Fruit fly (Drosophila melanogaster) whole organism, embryonic: ENCODE results near the gene Ndae1.

Source experiments
- Ada2b ChIP-seq: fragments of 200-800 bp; sonication (Bioruptor generic); IDR thresholded peaks from 2 replicates; pipeline ENCODE4 v1.3.6; 2022; ENCODE audit warnings: missing biosample characterization, missing genetic modification characterization
- BEAF-32 ChIP-seq: fragments of 200-800 bp; sonication (Bioruptor generic); optimal IDR thresholded peaks from 3 replicates; lab custom pipeline; 2017; ENCODE audit warnings: missing biosample characterization, missing genetic modification characterization, mild to moderate bottlenecking, moderate library complexity, missing genetic modification reagents
- BtbVII ChIP-seq: fragments of 200-800 bp; sonication (Bioruptor generic); optimal IDR thresholded peaks from 3 replicates; lab custom pipeline; 2017; ENCODE audit warnings: missing biosample characterization, mild to moderate bottlenecking, missing genetic modification characterization
- CG11398 ChIP-seq: fragments of 200-800 bp; sonication (Bioruptor generic); optimal IDR thresholded peaks from 2 replicates; lab custom pipeline; 2016; ENCODE audit warnings: missing biosample characterization, missing genetic modification characterization
- CG11723 ChIP-seq: fragments of 200-800 bp; sonication (Bioruptor generic); optimal IDR thresholded peaks from 2 replicates; lab custom pipeline; 2017; ENCODE audit warnings: missing biosample characterization, mild to moderate bottlenecking, missing genetic modification characterization
- CG13624 ChIP-seq: fragments of 200-800 bp; sonication (Bioruptor generic); optimal IDR thresholded peaks from 2 replicates; lab custom pipeline; 2016; ENCODE audit warnings: missing biosample characterization, missing genetic modification characterization
- CG13894 ChIP-seq: fragments of 200-800 bp; sonication (Bioruptor generic); optimal IDR thresholded peaks from 3 replicates; lab custom pipeline; 2018; ENCODE audit warnings: missing biosample characterization, mild to moderate bottlenecking, missing genetic modification characterization, moderate library complexity
- CG14860 ChIP-seq: fragments of 200-800 bp; sonication (Bioruptor generic); IDR thresholded peaks from 3 replicates; pipeline ENCODE4 v1.3.6; 2022; ENCODE audit warnings: missing biosample characterization, missing genetic modification characterization; ENCODE audit not compliant: partially characterized antibody
- CG14965 ChIP-seq: fragments of 200-800 bp; sonication (Bioruptor generic); optimal IDR thresholded peaks from 2 replicates; lab custom pipeline; 2016; ENCODE audit warnings: missing biosample characterization, missing genetic modification characterization, borderline replicate concordance
- CG15269 ChIP-seq: fragments of 200-800 bp; sonication (Bioruptor generic); optimal IDR thresholded peaks from 2 replicates; lab custom pipeline; 2018; ENCODE audit warnings: missing biosample characterization, mild to moderate bottlenecking, missing genetic modification characterization, moderate library complexity
- CG16863 ChIP-seq: fragments of 200-800 bp; sonication (Bioruptor generic); optimal IDR thresholded peaks from 3 replicates; lab custom pipeline; 2016; ENCODE audit warnings: missing biosample characterization, missing genetic modification characterization
- CG17912 ChIP-seq: fragments of 200-800 bp; sonication (Bioruptor generic); optimal IDR thresholded peaks from 2 replicates; lab custom pipeline; 2018; ENCODE audit warnings: missing biosample characterization, mild to moderate bottlenecking, missing genetic modification characterization
- CG18599 ChIP-seq: fragments of 200-800 bp; sonication (Bioruptor generic); optimal IDR thresholded peaks from 3 replicates; lab custom pipeline; 2017; ENCODE audit warnings: missing biosample characterization, missing genetic modification characterization, mild to moderate bottlenecking, moderate library complexity, missing genetic modification reagents
- CG34224 ChIP-seq: fragments of 200-800 bp; sonication (Bioruptor generic); IDR thresholded peaks from 3 replicates; pipeline ENCODE4 v1.3.6; 2022; ENCODE audit warnings: missing biosample characterization, missing genetic modification characterization; ENCODE audit not compliant: partially characterized antibody
- CG6854 ChIP-seq: fragments of 200-800 bp; sonication (Bioruptor generic); optimal IDR thresholded peaks from 3 replicates; lab custom pipeline; 2017; ENCODE audit warnings: missing biosample characterization, mild to moderate bottlenecking, missing genetic modification characterization
- CG7556 ChIP-seq: fragments of 200-800 bp; sonication (Bioruptor generic); optimal IDR thresholded peaks from 2 replicates; lab custom pipeline; 2017; ENCODE audit warnings: missing biosample characterization, mild to moderate bottlenecking, missing genetic modification characterization
- CG8924 ChIP-seq: fragments of 200-800 bp; optimal IDR thresholded peaks from 3 replicates; lab custom pipeline; 2019; ENCODE audit warnings: missing biosample characterization, mild to moderate bottlenecking, missing genetic modification characterization, moderate library complexity
- CG9215 ChIP-seq: fragments of 200-800 bp; sonication (Bioruptor generic); IDR thresholded peaks from 2 replicates; pipeline ENCODE4 v1.3.6; 2022; ENCODE audit warnings: missing biosample characterization, missing genetic modification characterization
- CG9876 ChIP-seq: fragments of 200-800 bp; sonication (Bioruptor generic); optimal IDR thresholded peaks from 2 replicates; lab custom pipeline; 2016; ENCODE audit warnings: missing biosample characterization, missing genetic modification characterization
- CoRest ChIP-seq: fragments of 200-800 bp; sonication (Bioruptor generic); optimal IDR thresholded peaks from 3 replicates; lab custom pipeline; 2018; ENCODE audit warnings: missing biosample characterization, mild to moderate bottlenecking, missing genetic modification characterization, moderate library complexity
- Dip2 ChIP-seq: fragments of 200-800 bp; sonication (Bioruptor generic); IDR thresholded peaks from 2 replicates; pipeline ENCODE4 v1.3.6; 2022; ENCODE audit warnings: missing biosample characterization, missing genetic modification characterization
- Hmx ChIP-seq: fragments of 200-800 bp; sonication (Bioruptor generic); optimal IDR thresholded peaks from 2 replicates; lab custom pipeline; 2016; ENCODE audit warnings: missing biosample characterization, missing genetic modification characterization
- Hr3 ChIP-seq: fragments of 200-800 bp; sonication (Bioruptor generic); optimal IDR thresholded peaks from 3 replicates; lab custom pipeline; 2016; ENCODE audit warnings: missing biosample characterization, missing genetic modification characterization
- Hr78 ChIP-seq, 2 experiments: fragments of 200-800 bp in 1 of 2; fragments of >200 bp in 1 of 2; sonication (Bioruptor generic) in 1 of 2; optimal IDR thresholded peaks; 2 replicates each; lab custom pipeline; 2017 to 2019; ENCODE audit warnings: missing biosample characterization in 2 of 2, missing genetic modification characterization in 2 of 2, mild to moderate bottlenecking in 1 of 2, moderate library complexity in 1 of 2
- Kr ChIP-seq: fragments of 200-800 bp; sonication (Bioruptor generic); optimal IDR thresholded peaks from 2 replicates; lab custom pipeline; 2017; ENCODE audit warnings: missing biosample characterization, mild to moderate bottlenecking, missing genetic modification characterization
- Poxn ChIP-seq: fragments of 200-800 bp; sonication (Bioruptor generic); IDR thresholded peaks from 2 replicates; pipeline ENCODE4 v1.3.6; 2022; ENCODE audit warnings: missing biosample characterization, missing genetic modification characterization
- Rx ChIP-seq: fragments of 200-800 bp; sonication (Bioruptor generic); IDR thresholded peaks from 2 replicates; pipeline ENCODE4 v1.3.6; 2022; ENCODE audit warnings: missing biosample characterization, missing genetic modification characterization
- Side ChIP-seq: fragments of 200-800 bp; sonication (Bioruptor generic); optimal IDR thresholded peaks from 2 replicates; lab custom pipeline; 2016; ENCODE audit warnings: missing biosample characterization, missing genetic modification characterization
- Sox102F ChIP-seq: fragments of 200-800 bp; sonication (Bioruptor generic); optimal IDR thresholded peaks from 2 replicates; lab custom pipeline; 2018; ENCODE audit warnings: missing biosample characterization, mild to moderate bottlenecking, missing genetic modification characterization, moderate library complexity
- Usf ChIP-seq: fragments of 200-800 bp; sonication (Bioruptor generic); optimal IDR thresholded peaks from 2 replicates; lab custom pipeline; 2017; ENCODE audit warnings: missing genotype, missing biosample characterization, missing genetic modification characterization
- ase ChIP-seq: fragments of 200-800 bp; sonication (Bioruptor generic); IDR thresholded peaks from 3 replicates; pipeline ENCODE4 v1.3.6; 2022; ENCODE audit warnings: missing biosample characterization, missing genetic modification characterization
- az2 ChIP-seq: fragments of 200-800 bp; sonication (Bioruptor generic); optimal IDR thresholded peaks from 3 replicates; lab custom pipeline; 2016; ENCODE audit warnings: missing biosample characterization, missing genetic modification characterization
- chm ChIP-seq: fragments of 200-800 bp; sonication (Bioruptor generic); IDR thresholded peaks from 2 replicates; pipeline ENCODE4 v1.3.6; 2022; ENCODE audit warnings: missing biosample characterization, missing genetic modification characterization
- crp ChIP-seq, 2 experiments: fragments of 200-800 bp; sonication (Bioruptor generic); optimal IDR thresholded peaks; 2 replicates in 1 of 2; 3 replicates in 1 of 2; lab custom pipeline; 2017; ENCODE audit warnings: missing biosample characterization in 2 of 2, missing genetic modification characterization in 2 of 2, mild to moderate bottlenecking in 1 of 2, moderate library complexity in 1 of 2
- en ChIP-seq: fragments of 200-800 bp; sonication (Bioruptor generic); optimal IDR thresholded peaks from 2 replicates; lab custom pipeline; 2016; ENCODE audit warnings: missing biosample characterization, missing genetic modification characterization
- eyg ChIP-seq: fragments of 200-800 bp; sonication (Bioruptor generic); optimal IDR thresholded peaks from 3 replicates; lab custom pipeline; 2016; ENCODE audit warnings: missing biosample characterization, missing genetic modification characterization
- fd64A ChIP-seq: fragments of 200-800 bp; sonication (Bioruptor generic); optimal IDR thresholded peaks from 3 replicates; lab custom pipeline; 2018; ENCODE audit warnings: missing biosample characterization, mild to moderate bottlenecking, missing genetic modification characterization
- grau ChIP-seq: fragments of 200-800 bp; optimal IDR thresholded peaks from 3 replicates; lab custom pipeline; 2019; ENCODE audit warnings: missing biosample characterization, mild to moderate bottlenecking, missing genetic modification characterization, moderate library complexity
- ind ChIP-seq: fragments of 200-800 bp; sonication (Bioruptor generic); optimal IDR thresholded peaks from 3 replicates; lab custom pipeline; 2016; ENCODE audit warnings: missing biosample characterization, missing genetic modification characterization
- klu ChIP-seq: fragments of 200-800 bp; sonication (Bioruptor generic); IDR thresholded peaks from 2 replicates; pipeline ENCODE4 v1.3.6; 2022; ENCODE audit warnings: missing biosample characterization, missing genetic modification characterization
- lab ChIP-seq: fragments of 200-800 bp; sonication (Bioruptor generic); optimal IDR thresholded peaks from 3 replicates; lab custom pipeline; 2017; ENCODE audit warnings: missing biosample characterization, missing genetic modification characterization, mild to moderate bottlenecking, moderate library complexity, missing genetic modification reagents
- nau ChIP-seq: fragments of 200-800 bp; sonication (Bioruptor generic); optimal IDR thresholded peaks from 3 replicates; lab custom pipeline; 2017; ENCODE audit warnings: missing biosample characterization, mild to moderate bottlenecking, missing genetic modification characterization, missing genetic modification reagents
- odd ChIP-seq: fragments of 200-800 bp; sonication (Bioruptor generic); optimal IDR thresholded peaks from 2 replicates; lab custom pipeline; 2017; ENCODE audit warnings: missing biosample characterization, mild to moderate bottlenecking, missing genetic modification characterization
- pb ChIP-seq: fragments of 200-800 bp; sonication (Bioruptor generic); optimal IDR thresholded peaks from 3 replicates; lab custom pipeline; 2016; ENCODE audit warnings: missing biosample characterization, missing genetic modification characterization
- phol ChIP-seq: fragments of 200-800 bp; sonication (Bioruptor generic); optimal IDR thresholded peaks from 3 replicates; lab custom pipeline; 2018; ENCODE audit warnings: missing biosample characterization, mild to moderate bottlenecking, missing genetic modification characterization, moderate library complexity
- prd ChIP-seq, 3 experiments: fragments of >200 bp in 2 of 3; fragments of 200-800 bp in 1 of 3; sonication (Bioruptor generic) in 1 of 3; optimal IDR thresholded peaks in 2 of 3; IDR thresholded peaks in 1 of 3; 2 replicates in 2 of 3; 3 replicates in 1 of 3; pipeline versions ENCODE4 v1.3.6 to Lab custom; 2017 to 2022; ENCODE audit warnings: missing biosample characterization in 1 of 3, missing genetic modification characterization in 1 of 3
- ranshi ChIP-seq: fragments of 200-800 bp; sonication (Bioruptor generic); IDR thresholded peaks from 2 replicates; pipeline ENCODE4 v1.3.6; 2022; ENCODE audit warnings: missing biosample characterization, missing genetic modification characterization
- sc ChIP-seq, 3 experiments: fragments of >200 bp in 2 of 3; fragments of 200-800 bp in 1 of 3; sonication (Bioruptor generic) in 1 of 3; optimal IDR thresholded peaks; 2 replicates in 2 of 3; 3 replicates in 1 of 3; lab custom pipeline; 2017; ENCODE audit warnings: mild to moderate bottlenecking in 1 of 3, missing biosample characterization in 1 of 3, missing genetic modification characterization in 1 of 3, missing genetic modification reagents in 1 of 3
- tap ChIP-seq: fragments of 200-800 bp; optimal IDR thresholded peaks from 3 replicates; lab custom pipeline; 2019; ENCODE audit warnings: missing biosample characterization, mild to moderate bottlenecking, missing genetic modification characterization, moderate library complexity
- vfl ChIP-seq: fragments of 200-800 bp; sonication (Bioruptor generic); optimal IDR thresholded peaks from 2 replicates; lab custom pipeline; 2016; ENCODE audit warnings: missing biosample characterization, missing genetic modification characterization

Gene Ndae1

DNA sequence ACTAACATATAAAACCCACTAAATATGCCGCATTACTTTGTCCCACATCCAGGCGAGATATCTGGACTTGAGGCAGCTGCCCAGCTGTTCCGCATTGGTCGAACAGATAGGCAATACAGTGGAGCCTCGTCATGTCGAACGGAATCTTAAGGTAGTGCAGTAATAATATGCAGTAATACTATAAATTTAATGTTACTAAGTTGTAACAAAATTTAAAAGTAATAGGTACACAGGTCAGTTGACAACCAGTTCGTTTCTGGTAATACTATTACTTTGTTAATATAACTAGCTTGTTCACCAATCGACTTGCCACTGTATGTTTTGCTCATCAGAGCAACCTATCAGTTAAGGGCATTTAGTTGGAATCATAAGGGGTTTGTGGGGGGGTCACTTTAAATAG lies 45.8 kb upstream of the Ndae1 start (continued):
- peak; percentile 10 for TF ChIP-seq CoRest (tag; lab: Kevin White, UChicago)
- TF ChIP-seq CG14965 (GFP tag; lab: Kevin White, UChicago): no peak
- TF ChIP-seq Dip2: no peak
- TF ChIP-seq CG9215 (GFP tag; lab: Robert Waterston, UW): no peak
- no peak for TF ChIP-seq CG13894 (tag; lab: Kevin White, UChicago)
- TF ChIP-seq CG17912 (GFP tag; lab: Kevin White, UChicago): no peak
- TF ChIP-seq ase (GFP tag; lab: Robert Waterston, UW): no peak
- TF ChIP-seq az2: peak; percentile 4
- TF ChIP-seq nau (GFP tag; lab: Kevin White, UChicago): no peak
- TF ChIP-seq grau (tag; lab: Kevin White, UChicago): peak; percentile 84
- no peak for TF ChIP-seq lab (GFP tag; lab: Kevin White, UChicago)
- TF ChIP-seq CG11398 (GFP tag; lab: Kevin White, UChicago): no peak
- TF ChIP-seq chm (GFP tag; lab: Robert Waterston, UW): no peak
- peak; percentile 38 for TF ChIP-seq Hr3 (GFP tag; lab: Kevin White, UChicago)
- no peak for TF ChIP-seq Side (GFP tag; lab: Kevin White, UChicago)
- TF ChIP-seq tap (tag; lab: Kevin White, UChicago): peak; percentile 21
- no peak for TF ChIP-seq Kr (GFP tag; lab: Kevin White, UChicago)
- TF ChIP-seq vfl (GFP tag; lab: Kevin White, UChicago): no peak
- TF ChIP-seq Poxn (GFP tag; lab: Robert Waterston, UW): no peak
- TF ChIP-seq CG16863 (GFP tag; lab: Kevin White, UChicago): no peak
- no peak for TF ChIP-seq BEAF-32 (GFP tag; lab: Kevin White, UChicago)
- TF ChIP-seq CG18599 (GFP tag; lab: Kevin White, UChicago): peak; percentile 33
- no peak for TF ChIP-seq CG34224 (GFP tag; lab: Robert Waterston, UW)
- TF ChIP-seq en (GFP tag; lab: Kevin White, UChicago): no peak
- no peak for TF ChIP-seq odd (GFP tag; lab: Kevin White, UChicago)
- TF ChIP-seq Hmx (GFP tag; lab: Kevin White, UChicago): no peak
- TF ChIP-seq CG9876 (GFP tag; lab: Kevin White, UChicago): no peak
- TF ChIP-seq sc (optimal IDR thresholded peaks at IDR 0.05; lab: Kevin White, UChicago): no peak
- no peak for TF ChIP-seq sc (GFP tag; optimal IDR thresholded peaks at IDR 0.05; lab: Kevin White, UChicago)
- TF ChIP-seq klu (GFP tag; lab: Robert Waterston, UW): no peak
- TF ChIP-seq pb (GFP tag; lab: Kevin White, UChicago): no peak
- peak; percentile 22 for TF ChIP-seq ind (GFP tag; lab: Kevin White, UChicago)
- TF ChIP-seq CG11723: no peak
- no peak for TF ChIP-seq Hr78 (GFP tag; optimal IDR thresholded peaks at IDR 0.05; lab: Kevin White, UChicago)
- no peak for TF ChIP-seq BtbVII (GFP tag; lab: Kevin White, UChicago)
- TF ChIP-seq CG7556 (GFP tag; lab: Kevin White, UChicago): peak; percentile 17
- peak; percentile 30 for TF ChIP-seq Usf (GFP tag; lab: Kevin White, UChicago)
- TF ChIP-seq crp (GFP tag; optimal IDR thresholded peaks at IDR 0.05; lab: Kevin White, UChicago): no peak
- peak; percentile 58 for TF ChIP-seq phol (tag; lab: Kevin White, UChicago)
- no peak for TF ChIP-seq Ada2b (GFP tag; lab: Robert Waterston, UW)
- TF ChIP-seq CG15269 (tag; lab: Kevin White, UChicago): peak; percentile 4
- no peak for TF ChIP-seq CG14860
- peak; percentile 51 for TF ChIP-seq CG8924 (tag; lab: Kevin White, UChicago)
- TF ChIP-seq prd (optimal IDR thresholded peaks at IDR 0.05; lab: Kevin White, UChicago): no peak
- TF ChIP-seq prd (GFP tag; IDR thresholded peaks at IDR 0.05; lab: Robert Waterston, UW): peak; percentile 71; the same call in 2 of the 3 replicates
- TF ChIP-seq ranshi (GFP tag; lab: Robert Waterston, UW): no peak
- no peak for TF ChIP-seq fd64A (GFP tag; lab: Kevin White, UChicago)
- TF ChIP-seq eyg (GFP tag; lab: Kevin White, UChicago): no peak
- no peak for TF ChIP-seq CG6854 (GFP tag; lab: Kevin White, UChicago)
- no peak for TF ChIP-seq CG13624 (GFP tag; lab: Kevin White, UChicago)
- TF ChIP-seq Rx (GFP tag; lab: Robert Waterston, UW): no peak
- no peak for TF ChIP-seq Sox102F
